Fruit fly (Drosophila melanogaster) whole organism, embryonic: ENCODE data around the gene Mtr3.
A peak's percentile ranks its signal among the peaks of the same experiment; 100 is the strongest.

Experiments used
- ATbp ChIP-seq: fragments of 200-800 bp; sonication (Bioruptor generic); optimal IDR thresholded peaks from 2 replicates; lab custom pipeline; 2017; ENCODE audit warnings: missing biosample characterization, mild to moderate bottlenecking, missing genetic modification characterization, missing genetic modification reagents
- B-H2 ChIP-seq: fragments of 200-800 bp; sonication (Bioruptor generic); optimal IDR thresholded peaks from 2 replicates; lab custom pipeline; 2018; ENCODE audit warnings: missing biosample characterization, mild to moderate bottlenecking, missing genetic modification characterization
- CG10959 ChIP-seq: fragments of 200-800 bp; sonication (Bioruptor generic); IDR thresholded peaks from 2 replicates; pipeline ENCODE4 v1.3.6; 2022; ENCODE audit warnings: missing biosample characterization, missing genetic modification characterization
- CG12236 ChIP-seq: fragments of 200-800 bp; sonication (Bioruptor generic); optimal IDR thresholded peaks from 2 replicates; lab custom pipeline; 2016; ENCODE audit warnings: missing biosample characterization, missing genetic modification characterization
- CG12659 ChIP-seq: fragments of 200-800 bp; sonication (Bioruptor generic); optimal IDR thresholded peaks from 3 replicates; lab custom pipeline; 2017; ENCODE audit warnings: mild to moderate bottlenecking, missing biosample characterization, missing genetic modification reagents, missing genetic modification characterization
- CG14860 ChIP-seq: fragments of 200-800 bp; sonication (Bioruptor generic); IDR thresholded peaks from 3 replicates; pipeline ENCODE4 v1.3.6; 2022; ENCODE audit warnings: missing biosample characterization, missing genetic modification characterization; ENCODE audit not compliant: partially characterized antibody
- CG14965 ChIP-seq: fragments of 200-800 bp; sonication (Bioruptor generic); optimal IDR thresholded peaks from 2 replicates; lab custom pipeline; 2016; ENCODE audit warnings: missing biosample characterization, missing genetic modification characterization, borderline replicate concordance
- CG17612 ChIP-seq: fragments of 200-800 bp; sonication (Bioruptor generic); IDR thresholded peaks from 2 replicates; pipeline ENCODE4 v1.3.6; 2022; ENCODE audit warnings: missing biosample characterization, missing genetic modification characterization
- CG18476 ChIP-seq: fragments of 200-800 bp; sonication (Bioruptor generic); optimal IDR thresholded peaks from 2 replicates; lab custom pipeline; 2016; ENCODE audit warnings: missing biosample characterization, mild to moderate bottlenecking, missing genetic modification characterization
- CG30403 ChIP-seq: fragments of 200-800 bp; sonication (Bioruptor generic); optimal IDR thresholded peaks from 3 replicates; lab custom pipeline; 2016; ENCODE audit warnings: missing biosample characterization, missing genetic modification characterization
- CG34422 ChIP-seq: fragments of 200-800 bp; sonication (Bioruptor generic); IDR thresholded peaks from 3 replicates; pipeline ENCODE4 v1.3.6; 2022; ENCODE audit warnings: missing biosample characterization, missing genetic modification characterization
- CG4328 ChIP-seq: fragments of 200-800 bp; sonication (Bioruptor generic); optimal IDR thresholded peaks from 3 replicates; lab custom pipeline; 2017; ENCODE audit warnings: missing biosample characterization, missing genetic modification reagents, missing genetic modification characterization
- CG43689 ChIP-seq: fragments of 200-800 bp; sonication (Bioruptor generic); IDR thresholded peaks from 2 replicates; pipeline ENCODE4 v1.3.6; 2022; ENCODE audit warnings: missing biosample characterization, missing genetic modification characterization
- CG4404 ChIP-seq: fragments of 200-800 bp; sonication (Bioruptor generic); IDR thresholded peaks from 2 replicates; pipeline ENCODE4 v1.3.6; 2022; ENCODE audit warnings: missing biosample characterization, missing genetic modification characterization
- CG4617 ChIP-seq: fragments of 200-800 bp; sonication (Bioruptor generic); optimal IDR thresholded peaks from 3 replicates; lab custom pipeline; 2016; ENCODE audit warnings: missing biosample characterization, missing genetic modification characterization, borderline replicate concordance
- CG4854 ChIP-seq: fragments of 200-800 bp; sonication (Bioruptor generic); optimal IDR thresholded peaks from 2 replicates; lab custom pipeline; 2016; ENCODE audit warnings: missing biosample characterization, missing genetic modification characterization, inconsistent platforms
- CG6683 ChIP-seq: fragments of 200-800 bp; sonication (Bioruptor generic); optimal IDR thresholded peaks from 2 replicates; lab custom pipeline; 2017; ENCODE audit warnings: missing biosample characterization, mild to moderate bottlenecking, missing genetic modification characterization, missing genetic modification reagents
- CG7963 ChIP-seq: fragments of 200-800 bp; sonication (Bioruptor generic); IDR thresholded peaks from 3 replicates; pipeline ENCODE4 v1.3.6; 2022; ENCODE audit warnings: missing biosample characterization, missing genetic modification characterization; ENCODE audit not compliant: partially characterized antibody
- CG9876 ChIP-seq: fragments of 200-800 bp; sonication (Bioruptor generic); optimal IDR thresholded peaks from 2 replicates; lab custom pipeline; 2016; ENCODE audit warnings: missing biosample characterization, missing genetic modification characterization
- D19B ChIP-seq: fragments of 200-800 bp; sonication (Bioruptor generic); optimal IDR thresholded peaks from 2 replicates; lab custom pipeline; 2017; ENCODE audit warnings: missing biosample characterization, mild to moderate bottlenecking, missing genetic modification characterization
- Dbx ChIP-seq: fragments of 200-800 bp; sonication (Bioruptor generic); IDR thresholded peaks from 3 replicates; pipeline ENCODE4 v1.3.6; 2022; ENCODE audit warnings: missing biosample characterization, missing genetic modification characterization
- Dip2 ChIP-seq: fragments of 200-800 bp; sonication (Bioruptor generic); IDR thresholded peaks from 2 replicates; pipeline ENCODE4 v1.3.6; 2022; ENCODE audit warnings: missing biosample characterization, missing genetic modification characterization
- Eip74EF ChIP-seq, 2 experiments: fragments of 200-800 bp in 1 of 2; fragments of >200 bp in 1 of 2; sonication (Bioruptor generic) in 1 of 2; optimal IDR thresholded peaks; 2 replicates each; lab custom pipeline; 2017 to 2019; ENCODE audit warnings: missing biosample characterization in 2 of 2, missing genetic modification characterization in 2 of 2, mild to moderate bottlenecking in 1 of 2, moderate library complexity in 1 of 2
- Elba2 ChIP-seq: fragments of 200-800 bp; sonication (Bioruptor generic); optimal IDR thresholded peaks from 3 replicates; lab custom pipeline; 2016; ENCODE audit warnings: missing biosample characterization, missing genetic modification characterization
- Hand ChIP-seq: fragments of 200-800 bp; sonication (Bioruptor generic); optimal IDR thresholded peaks from 2 replicates; lab custom pipeline; 2017; ENCODE audit warnings: mild to moderate bottlenecking, missing biosample characterization, missing genetic modification reagents, missing genetic modification characterization
- Hey ChIP-seq: fragments of 200-800 bp; sonication (Bioruptor generic); optimal IDR thresholded peaks from 3 replicates; lab custom pipeline; 2018; ENCODE audit warnings: missing biosample characterization, mild to moderate bottlenecking, missing genetic modification characterization
- Hr78 ChIP-seq, 2 experiments: fragments of 200-800 bp in 1 of 2; fragments of >200 bp in 1 of 2; sonication (Bioruptor generic) in 1 of 2; optimal IDR thresholded peaks; 2 replicates each; lab custom pipeline; 2017 to 2019; ENCODE audit warnings: missing biosample characterization in 2 of 2, missing genetic modification characterization in 2 of 2, mild to moderate bottlenecking in 1 of 2, moderate library complexity in 1 of 2
- Jarid2 ChIP-seq: fragments of 200-800 bp; sonication (Bioruptor generic); optimal IDR thresholded peaks from 3 replicates; lab custom pipeline; 2017; ENCODE audit warnings: mild to moderate bottlenecking, missing biosample characterization, missing genetic modification reagents, missing genetic modification characterization
- btn ChIP-seq: fragments of 200-800 bp; sonication (Bioruptor generic); optimal IDR thresholded peaks from 2 replicates; lab custom pipeline; 2016; ENCODE audit warnings: missing biosample characterization, missing genetic modification characterization
- cas ChIP-seq: fragments of 200-800 bp; sonication (Bioruptor generic); IDR thresholded peaks from 2 replicates; pipeline ENCODE4 v1.3.6; 2022; ENCODE audit warnings: missing biosample characterization, missing genetic modification characterization
- chn ChIP-seq: fragments of 200-800 bp; sonication (Bioruptor generic); optimal IDR thresholded peaks from 2 replicates; lab custom pipeline; 2016; ENCODE audit warnings: missing biosample characterization, missing genetic modification characterization
- croc ChIP-seq: fragments of 200-800 bp; sonication (Bioruptor generic); conservative IDR thresholded peaks from 3 replicates; pipeline ENCODE4 v1.3.6; 2022; ENCODE audit warnings: missing biosample characterization, missing genetic modification characterization
- crol ChIP-seq: fragments of 200-800 bp; sonication (Bioruptor generic); IDR thresholded peaks from 2 replicates; pipeline ENCODE4 v1.3.6; 2022; ENCODE audit warnings: missing biosample characterization, missing genetic modification characterization
- dan ChIP-seq: fragments of 200-800 bp; sonication (Bioruptor generic); IDR thresholded peaks from 2 replicates; pipeline ENCODE4 v1.3.6; 2022; ENCODE audit warnings: missing biosample characterization, missing genetic modification characterization
- disco-r ChIP-seq: fragments of 200-800 bp; sonication (Bioruptor generic); optimal IDR thresholded peaks from 2 replicates; lab custom pipeline; 2016; ENCODE audit warnings: missing biosample characterization, missing genetic modification characterization
- dm ChIP-seq: fragments of 200-800 bp; sonication (Bioruptor generic); optimal IDR thresholded peaks from 3 replicates; lab custom pipeline; 2016; ENCODE audit warnings: missing biosample characterization, missing genetic modification characterization
- dpn ChIP-seq, 2 experiments: fragments of 200-800 bp; sonication (Bioruptor generic); optimal IDR thresholded peaks; 3 replicates each; lab custom pipeline; 2016; ENCODE audit warnings: missing biosample characterization in 2 of 2, missing genetic modification characterization in 2 of 2
- fd102C ChIP-seq: fragments of 200-800 bp; sonication (Bioruptor generic); optimal IDR thresholded peaks from 2 replicates; lab custom pipeline; 2018; ENCODE audit warnings: missing biosample characterization, mild to moderate bottlenecking, missing genetic modification characterization, moderate library complexity
- gem ChIP-seq: fragments of 200-800 bp; sonication (Bioruptor generic); optimal IDR thresholded peaks from 2 replicates; lab custom pipeline; 2019; ENCODE audit warnings: missing biosample characterization, mild to moderate bottlenecking, missing genetic modification characterization, moderate library complexity
- ken ChIP-seq: fragments of 200-800 bp; sonication (Bioruptor generic); IDR thresholded peaks from 3 replicates; pipeline ENCODE4 v1.3.6; 2022; ENCODE audit warnings: missing biosample characterization, missing genetic modification characterization
- nau ChIP-seq: fragments of 200-800 bp; sonication (Bioruptor generic); optimal IDR thresholded peaks from 3 replicates; lab custom pipeline; 2017; ENCODE audit warnings: missing biosample characterization, mild to moderate bottlenecking, missing genetic modification characterization, missing genetic modification reagents
- pita ChIP-seq: fragments of 200-800 bp; sonication (Bioruptor generic); optimal IDR thresholded peaks from 2 replicates; lab custom pipeline; 2017; ENCODE audit warnings: missing biosample characterization, mild to moderate bottlenecking, missing genetic modification characterization
- rib ChIP-seq: fragments of 200-800 bp; sonication (Bioruptor generic); IDR thresholded peaks from 2 replicates; pipeline ENCODE4 v1.3.6; 2022; ENCODE audit warnings: missing biosample characterization, missing genetic modification characterization
- sim ChIP-seq: fragments of 200-800 bp; sonication (Bioruptor generic); IDR thresholded peaks from 2 replicates; pipeline ENCODE4 v1.3.6; 2022; ENCODE audit warnings: missing biosample characterization, missing genetic modification characterization
- sna ChIP-seq: fragments of 200-800 bp; sonication (Bioruptor generic); IDR thresholded peaks from 2 replicates; pipeline ENCODE4 v1.3.6; 2022; ENCODE audit warnings: missing biosample characterization, missing genetic modification characterization; ENCODE audit not compliant: partially characterized antibody
- sqz ChIP-seq: fragments of 200-800 bp; sonication (Bioruptor generic); optimal IDR thresholded peaks from 3 replicates; lab custom pipeline; 2018; ENCODE audit warnings: missing biosample characterization, mild to moderate bottlenecking, missing genetic modification characterization
- stc ChIP-seq: fragments of 200-800 bp; sonication (Bioruptor generic); IDR thresholded peaks from 2 replicates; pipeline ENCODE4 v1.3.6; 2022; ENCODE audit warnings: missing biosample characterization, missing genetic modification characterization
- vfl ChIP-seq: fragments of 200-800 bp; sonication (Bioruptor generic); optimal IDR thresholded peaks from 2 replicates; lab custom pipeline; 2016; ENCODE audit warnings: missing biosample characterization, missing genetic modification characterization

Mtr3 gene

DNA sequence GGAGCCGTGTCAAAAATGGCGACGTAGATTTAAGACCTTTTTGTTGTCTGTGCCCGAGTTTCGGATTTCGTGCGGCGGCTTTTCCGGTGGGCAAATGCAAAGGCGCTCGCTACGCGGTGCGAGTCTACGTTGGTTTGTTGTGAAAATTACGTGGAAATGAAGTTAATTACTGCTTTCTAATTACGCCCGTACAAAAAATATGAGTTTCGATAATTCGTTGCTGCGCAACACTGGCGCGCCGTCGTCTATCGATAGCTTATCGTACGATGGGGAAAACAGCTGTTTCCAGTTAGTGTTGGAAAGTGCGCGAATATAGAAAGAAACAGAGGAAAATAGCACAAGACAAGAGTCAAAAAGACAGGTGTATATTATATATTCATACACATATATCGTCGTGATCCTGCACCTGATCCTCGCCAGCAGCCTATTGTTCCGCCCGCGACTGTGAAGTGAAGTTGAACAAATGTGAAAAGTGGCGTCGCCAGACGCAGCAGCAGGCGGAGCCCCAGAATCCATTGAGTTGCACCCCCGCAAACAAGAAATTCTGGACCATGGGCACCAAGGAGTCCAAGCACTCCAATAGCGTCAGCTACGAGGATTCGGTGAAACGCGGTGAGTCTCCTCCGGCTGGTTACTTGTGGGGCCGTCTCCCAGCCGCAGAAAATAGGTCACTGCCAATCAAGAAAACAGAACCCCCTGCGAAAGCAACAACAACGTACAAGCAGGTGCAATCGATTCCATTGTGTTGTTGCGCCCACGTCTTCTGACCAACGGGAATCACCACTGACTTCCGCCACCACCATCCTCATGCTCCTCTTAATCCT is 42.5 kb downstream of the Mtr3 start, which contains the start of the genes Rab8 and Usp32 (continued):
- TF ChIP-seq Jarid2 (GFP tag; lab: Kevin White, UChicago) (no peak), Hr78 (GFP tag; optimal IDR thresholded peaks at IDR 0.05; lab: Kevin White, UChicago) (no peak), Hand (GFP tag; lab: Kevin White, UChicago) (peak; percentile 27), CG4404 (GFP tag; lab: Robert Waterston, UW) (no peak), CG4854 (GFP tag; lab: Kevin White, UChicago) (peak; percentile 58), stc (GFP tag; lab: Robert Waterston, UW) (no peak), CG14860 (peak; percentile 78), CG17612 (GFP tag; lab: Robert Waterston, UW) (no peak), croc (GFP tag; lab: Robert Waterston, UW) (peak; percentile 28; the same call in 1 of the 3 replicates), dan (no peak), disco-r (GFP tag; lab: Kevin White, UChicago) (peak; percentile 39), sqz (GFP tag; lab: Kevin White, UChicago) (no peak), CG43689 (no peak), CG34422 (peak; percentile 74), CG7963 (GFP tag; lab: Robert Waterston, UW) (peak; percentile 83), pita (GFP tag; lab: Kevin White, UChicago) (no peak), CG14965 (GFP tag; lab: Kevin White, UChicago) (no peak), CG9876 (GFP tag; lab: Kevin White, UChicago) (peak; percentile 64), CG30403 (GFP tag; lab: Kevin White, UChicago) (peak; percentile 70), CG6683 (GFP tag; lab: Kevin White, UChicago) (peak; percentile 22), Eip74EF (GFP tag; optimal IDR thresholded peaks at IDR 0.05; lab: Kevin White, UChicago) (peak in 1 of 2 experiments; percentile 29), CG12659 (GFP tag; lab: Kevin White, UChicago) (peak; percentile 92), nau (GFP tag; lab: Kevin White, UChicago) (no peak), gem (tag; lab: Kevin White, UChicago) (no peak), fd102C (GFP tag; lab: Kevin White, UChicago) (peak; percentile 1), CG4328 (peak; percentile 74), chn (GFP tag; lab: Kevin White, UChicago) (peak; percentile 61), ken (GFP tag; lab: Robert Waterston, UW) (peak; percentile 66; the same call in 2 of the 3 replicates), CG10959 (GFP tag; lab: Robert Waterston, UW) (no peak), CG12236 (GFP tag; lab: Kevin White, UChicago) (no peak), ATbp (GFP tag; lab: Kevin White, UChicago) (peak; percentile 20), Dbx (GFP tag; lab: Robert Waterston, UW) (peak; percentile 82), dpn (GFP tag; optimal IDR thresholded peaks at IDR 0.05; lab: Kevin White, UChicago) (peak; percentile 63 to 80), sna (peak; percentile 61; the same call in 1 of the 2 replicates), cas (GFP tag; lab: Robert Waterston, UW) (peak; percentile 48; the same call in 1 of the 2 replicates), B-H2 (GFP tag; lab: Kevin White, UChicago) (peak; percentile 87), btn (GFP tag; lab: Kevin White, UChicago) (peak; percentile 40), vfl (peak; percentile 62), Hey (tag; lab: Kevin White, UChicago) (peak; percentile 50), dm (GFP tag; lab: Kevin White, UChicago) (peak; percentile 53), CG18476 (GFP tag; lab: Kevin White, UChicago) (peak; percentile 8), Elba2 (GFP tag; lab: Kevin White, UChicago) (peak; percentile 53), Dip2 (GFP tag; lab: Robert Waterston, UW) (no peak), crol (GFP tag; lab: Robert Waterston, UW) (no peak), CG4617 (GFP tag; lab: Kevin White, UChicago) (peak; percentile 93), rib (GFP tag; lab: Robert Waterston, UW) (peak; percentile 48), D19B (GFP tag; lab: Kevin White, UChicago) (no peak), sim (GFP tag; lab: Robert Waterston, UW) (no peak)
